Fruit fly (Drosophila melanogaster) whole organism, embryonic: ENCODE results near the gene CG33631.

Source experiments
- Atf3 ChIP-seq: fragments of 200-800 bp; sonication (Bioruptor generic); optimal IDR thresholded peaks from 3 replicates; lab custom pipeline; 2016; ENCODE audit warnings: missing biosample characterization, missing genetic modification characterization
- CG10209 ChIP-seq: fragments of 200-800 bp; sonication (Bioruptor generic); optimal IDR thresholded peaks from 3 replicates; lab custom pipeline; 2017; ENCODE audit warnings: missing biosample characterization, mild to moderate bottlenecking, missing genetic modification characterization, missing genetic modification reagents
- CG10267 ChIP-seq: fragments of 200-800 bp; sonication (Bioruptor generic); optimal IDR thresholded peaks from 2 replicates; lab custom pipeline; 2018; ENCODE audit warnings: missing biosample characterization, mild to moderate bottlenecking, missing genetic modification characterization, moderate library complexity
- CG10565 ChIP-seq: fragments of 200-800 bp; sonication (Bioruptor generic); optimal IDR thresholded peaks from 3 replicates; lab custom pipeline; 2016; ENCODE audit warnings: missing biosample characterization, mild to moderate bottlenecking, missing genetic modification characterization
- CG10959 ChIP-seq: fragments of 200-800 bp; sonication (Bioruptor generic); IDR thresholded peaks from 2 replicates; pipeline ENCODE4 v1.3.6; 2022; ENCODE audit warnings: missing biosample characterization, missing genetic modification characterization
- CG11504 ChIP-seq: fragments of 200-800 bp; sonication (Bioruptor generic); optimal IDR thresholded peaks from 3 replicates; lab custom pipeline; 2019; ENCODE audit warnings: missing biosample characterization, mild to moderate bottlenecking, missing genetic modification characterization, moderate library complexity
- CG11560 ChIP-seq: fragments of 200-800 bp; sonication (Bioruptor generic); IDR thresholded peaks from 3 replicates; pipeline ENCODE4 v1.3.6; 2022; ENCODE audit warnings: missing biosample characterization, missing genetic modification characterization
- CG13775 ChIP-seq: fragments of 200-800 bp; sonication (Bioruptor generic); optimal IDR thresholded peaks from 3 replicates; lab custom pipeline; 2017; ENCODE audit warnings: missing biosample characterization, mild to moderate bottlenecking, missing genetic modification characterization
- CG17186 ChIP-seq: fragments of 200-800 bp; sonication (Bioruptor generic); optimal IDR thresholded peaks from 3 replicates; lab custom pipeline; 2017; ENCODE audit warnings: missing biosample characterization, missing genetic modification reagents, missing genetic modification characterization
- CG17328 ChIP-seq: fragments of 200-800 bp; sonication (Bioruptor generic); IDR thresholded peaks from 2 replicates; pipeline ENCODE4 v1.3.6; 2022; ENCODE audit warnings: missing biosample characterization, missing genetic modification characterization
- CG18476 ChIP-seq: fragments of 200-800 bp; sonication (Bioruptor generic); optimal IDR thresholded peaks from 2 replicates; lab custom pipeline; 2016; ENCODE audit warnings: missing biosample characterization, mild to moderate bottlenecking, missing genetic modification characterization
- CG31224 ChIP-seq: fragments of 200-800 bp; sonication (Bioruptor generic); IDR thresholded peaks from 2 replicates; pipeline ENCODE4 v1.3.6; 2022; ENCODE audit warnings: missing biosample characterization, missing genetic modification characterization
- CG3281 ChIP-seq: fragments of 200-800 bp; sonication (Bioruptor generic); optimal IDR thresholded peaks from 3 replicates; lab custom pipeline; 2017; ENCODE audit warnings: missing biosample characterization, mild to moderate bottlenecking, missing genetic modification characterization
- CG33213 ChIP-seq: fragments of 200-800 bp; sonication (Bioruptor generic); optimal IDR thresholded peaks from 3 replicates; lab custom pipeline; 2016; ENCODE audit warnings: missing biosample characterization, missing genetic modification characterization
- CG34224 ChIP-seq: fragments of 200-800 bp; sonication (Bioruptor generic); IDR thresholded peaks from 3 replicates; pipeline ENCODE4 v1.3.6; 2022; ENCODE audit warnings: missing biosample characterization, missing genetic modification characterization; ENCODE audit not compliant: partially characterized antibody
- CG4617 ChIP-seq: fragments of 200-800 bp; sonication (Bioruptor generic); optimal IDR thresholded peaks from 3 replicates; lab custom pipeline; 2016; ENCODE audit warnings: missing biosample characterization, missing genetic modification characterization, borderline replicate concordance
- CG6683 ChIP-seq: fragments of 200-800 bp; sonication (Bioruptor generic); optimal IDR thresholded peaks from 2 replicates; lab custom pipeline; 2017; ENCODE audit warnings: missing biosample characterization, mild to moderate bottlenecking, missing genetic modification characterization, missing genetic modification reagents
- CG7839 ChIP-seq: fragments of 200-800 bp; sonication (Bioruptor generic); optimal IDR thresholded peaks from 3 replicates; lab custom pipeline; 2018; ENCODE audit warnings: missing biosample characterization, mild to moderate bottlenecking, missing genetic modification characterization, moderate library complexity
- CG9797 ChIP-seq: fragments of 200-800 bp; sonication (Bioruptor generic); optimal IDR thresholded peaks from 3 replicates; lab custom pipeline; 2018; ENCODE audit warnings: missing biosample characterization, mild to moderate bottlenecking, missing genetic modification characterization
- CkIIα-i1 ChIP-seq: fragments of 200-800 bp; sonication (Bioruptor generic); IDR thresholded peaks from 2 replicates; pipeline ENCODE4 v1.3.6; 2022; ENCODE audit warnings: missing biosample characterization, missing genetic modification characterization
- CoRest ChIP-seq: fragments of 200-800 bp; sonication (Bioruptor generic); optimal IDR thresholded peaks from 3 replicates; lab custom pipeline; 2018; ENCODE audit warnings: missing biosample characterization, mild to moderate bottlenecking, missing genetic modification characterization, moderate library complexity
- Dip2 ChIP-seq: fragments of 200-800 bp; sonication (Bioruptor generic); IDR thresholded peaks from 2 replicates; pipeline ENCODE4 v1.3.6; 2022; ENCODE audit warnings: missing biosample characterization, missing genetic modification characterization
- Doc3 ChIP-seq: fragments of 200-800 bp; sonication (Bioruptor generic); IDR thresholded peaks from 3 replicates; pipeline ENCODE4 v1.3.6; 2022; ENCODE audit warnings: missing biosample characterization, missing genetic modification characterization; ENCODE audit not compliant: partially characterized antibody
- Fer1 ChIP-seq: fragments of 200-800 bp; sonication (Bioruptor generic); optimal IDR thresholded peaks from 2 replicates; lab custom pipeline; 2017; ENCODE audit warnings: missing biosample characterization, mild to moderate bottlenecking, missing genetic modification characterization
- HLH3B ChIP-seq: fragments of 200-800 bp; sonication (Bioruptor generic); IDR thresholded peaks from 2 replicates; pipeline ENCODE4 v1.3.6; 2022; ENCODE audit warnings: missing biosample characterization, missing genetic modification characterization
- Hmx ChIP-seq: fragments of 200-800 bp; sonication (Bioruptor generic); optimal IDR thresholded peaks from 2 replicates; lab custom pipeline; 2016; ENCODE audit warnings: missing biosample characterization, missing genetic modification characterization
- Meics ChIP-seq: fragments of 200-800 bp; sonication (Bioruptor generic); optimal IDR thresholded peaks from 2 replicates; lab custom pipeline; 2017; ENCODE audit warnings: missing biosample characterization, mild to moderate bottlenecking, missing genetic modification characterization
- Nf-YB ChIP-seq: fragments of 200-800 bp; sonication (Bioruptor generic); optimal IDR thresholded peaks from 3 replicates; lab custom pipeline; 2019; ENCODE audit warnings: missing biosample characterization, mild to moderate bottlenecking, missing genetic modification characterization, moderate library complexity
- Tbp ChIP-seq: fragments of >200 bp; optimal IDR thresholded peaks from 2 replicates; lab custom pipeline; 2018; ENCODE audit warnings: missing biosample characterization, missing genetic modification characterization
- ab ChIP-seq: fragments of 200-800 bp; sonication (Bioruptor generic); optimal IDR thresholded peaks from 2 replicates; lab custom pipeline; 2016; ENCODE audit warnings: missing biosample characterization, missing genetic modification characterization
- abd-A ChIP-seq: fragments of 200-800 bp; sonication (Bioruptor generic); optimal IDR thresholded peaks from 3 replicates; lab custom pipeline; 2019; ENCODE audit warnings: missing biosample characterization, mild to moderate bottlenecking, missing genetic modification characterization, moderate library complexity
- amos ChIP-seq: fragments of 200-800 bp; sonication (Bioruptor generic); IDR thresholded peaks from 2 replicates; pipeline ENCODE4 v1.3.6; 2022; ENCODE audit warnings: missing biosample characterization, missing genetic modification characterization; ENCODE audit not compliant: partially characterized antibody
- bigmax ChIP-seq: fragments of 200-800 bp; sonication (Bioruptor generic); optimal IDR thresholded peaks from 2 replicates; lab custom pipeline; 2018; ENCODE audit warnings: missing biosample characterization, mild to moderate bottlenecking, missing genetic modification characterization
- btn ChIP-seq: fragments of 200-800 bp; sonication (Bioruptor generic); optimal IDR thresholded peaks from 2 replicates; lab custom pipeline; 2016; ENCODE audit warnings: missing biosample characterization, missing genetic modification characterization
- caup ChIP-seq: fragments of 200-800 bp; sonication (Bioruptor generic); optimal IDR thresholded peaks from 3 replicates; lab custom pipeline; 2017; ENCODE audit warnings: missing biosample characterization, mild to moderate bottlenecking, missing genetic modification characterization, moderate library complexity; ENCODE audit not compliant: severe bottlenecking
- eyg ChIP-seq: fragments of 200-800 bp; sonication (Bioruptor generic); optimal IDR thresholded peaks from 3 replicates; lab custom pipeline; 2016; ENCODE audit warnings: missing biosample characterization, missing genetic modification characterization
- gsb ChIP-seq: fragments of 200-800 bp; sonication (Bioruptor generic); IDR thresholded peaks from 2 replicates; pipeline ENCODE4 v1.3.6; 2022; ENCODE audit warnings: missing biosample characterization, missing genetic modification characterization
- gsb-n ChIP-seq: fragments of 200-800 bp; sonication (Bioruptor generic); optimal IDR thresholded peaks from 3 replicates; lab custom pipeline; 2018; ENCODE audit warnings: missing biosample characterization, mild to moderate bottlenecking, missing genetic modification characterization
- gt ChIP-seq: fragments of 200-800 bp; sonication (Bioruptor generic); IDR thresholded peaks from 2 replicates; pipeline ENCODE4 v1.3.6; 2022; ENCODE audit warnings: missing biosample characterization, missing genetic modification characterization
- hkb ChIP-seq, 2 experiments: fragments of 200-800 bp in 1 of 2; fragments of >200 bp in 1 of 2; sonication (Bioruptor generic) in 1 of 2; IDR thresholded peaks in 1 of 2; optimal IDR thresholded peaks in 1 of 2; 2 replicates each; pipeline versions ENCODE4 v1.3.6 to Lab custom; 2017 to 2022; ENCODE audit warnings: missing biosample characterization in 1 of 2, missing genetic modification characterization in 1 of 2
- lov ChIP-seq, 2 experiments: fragments of 200-800 bp in 1 of 2; fragments of >200 bp in 1 of 2; sonication (Bioruptor generic) in 1 of 2; IDR thresholded peaks in 1 of 2; optimal IDR thresholded peaks in 1 of 2; 2 replicates in 1 of 2; 3 replicates in 1 of 2; pipeline versions ENCODE4 v1.3.6 to Lab custom; 2017 to 2022; ENCODE audit warnings: missing biosample characterization in 1 of 2, missing genetic modification characterization in 1 of 2
- pho ChIP-seq: fragments of 200-800 bp; sonication (Bioruptor generic); optimal IDR thresholded peaks from 2 replicates; lab custom pipeline; 2016; ENCODE audit warnings: missing biosample characterization, missing genetic modification characterization
- schlank ChIP-seq: fragments of 200-800 bp; sonication (Bioruptor generic); optimal IDR thresholded peaks from 2 replicates; lab custom pipeline; 2018; ENCODE audit warnings: missing biosample characterization, mild to moderate bottlenecking, missing genetic modification characterization
- sim ChIP-seq: fragments of 200-800 bp; sonication (Bioruptor generic); IDR thresholded peaks from 2 replicates; pipeline ENCODE4 v1.3.6; 2022; ENCODE audit warnings: missing biosample characterization, missing genetic modification characterization
- sqz ChIP-seq: fragments of 200-800 bp; sonication (Bioruptor generic); optimal IDR thresholded peaks from 3 replicates; lab custom pipeline; 2018; ENCODE audit warnings: missing biosample characterization, mild to moderate bottlenecking, missing genetic modification characterization
- sr ChIP-seq: fragments of 200-800 bp; sonication (Bioruptor generic); IDR thresholded peaks from 3 replicates; pipeline ENCODE4 v1.3.6; 2022; ENCODE audit warnings: missing biosample characterization, missing genetic modification characterization
- tap ChIP-seq: fragments of 200-800 bp; optimal IDR thresholded peaks from 3 replicates; lab custom pipeline; 2019; ENCODE audit warnings: missing biosample characterization, mild to moderate bottlenecking, missing genetic modification characterization, moderate library complexity
- trem ChIP-seq: fragments of 200-800 bp; optimal IDR thresholded peaks from 3 replicates; lab custom pipeline; 2019; ENCODE audit warnings: missing biosample characterization, mild to moderate bottlenecking, missing genetic modification characterization, moderate library complexity
- zfh2 ChIP-seq: fragments of 200-800 bp; sonication (Bioruptor generic); optimal IDR thresholded peaks from 2 replicates; lab custom pipeline; 2016; ENCODE audit warnings: missing biosample characterization, missing genetic modification characterization

The CG33631 gene

dm6 chr3R:10048842-10049527 lies 14.8 kb upstream of the CG33631 start, which contains the start of gene ohgt (continued):
- TF ChIP-seq tap (no peak), CG10267 (tag; lab: Kevin White, UChicago) (peak; percentile 74), Dip2 (GFP tag; lab: Robert Waterston, UW) (no peak), eyg (GFP tag; lab: Kevin White, UChicago) (no peak), CG17328 (GFP tag; lab: Robert Waterston, UW) (no peak), trem (peak; percentile 28), CG34224 (GFP tag; lab: Robert Waterston, UW) (peak; percentile 33; the same call in 2 of the 3 replicates), CG3281 (GFP tag; lab: Kevin White, UChicago) (peak; percentile 32), gsb (GFP tag; lab: Robert Waterston, UW) (no peak), abd-A (no peak), pho (GFP tag; lab: Kevin White, UChicago) (peak; percentile 14), zfh2 (GFP tag; lab: Kevin White, UChicago) (no peak), CoRest (tag; lab: Kevin White, UChicago) (peak; percentile 47), CG10209 (GFP tag; lab: Kevin White, UChicago) (no peak), CG7839 (peak; percentile 28), CG17186 (GFP tag; lab: Kevin White, UChicago) (no peak), Tbp (GFP tag; lab: Kevin White, UChicago) (no peak), HLH3B (GFP tag; lab: Robert Waterston, UW) (no peak), amos (GFP tag; lab: Robert Waterston, UW) (peak; percentile 29; the same call in 1 of the 2 replicates), hkb (optimal IDR thresholded peaks at IDR 0.05; lab: Kevin White, UChicago) (no peak), hkb (GFP tag; IDR thresholded peaks at IDR 0.05; lab: Robert Waterston, UW) (no peak), CG31224 (no peak), Fer1 (GFP tag; lab: Kevin White, UChicago) (no peak), sim (GFP tag; lab: Robert Waterston, UW) (no peak), gsb-n (no peak), CkIIα-i1 (no peak), sr (no peak), gt (GFP tag; lab: Robert Waterston, UW) (no peak), bigmax (GFP tag; lab: Kevin White, UChicago) (no peak), schlank (tag; lab: Kevin White, UChicago) (no peak), btn (no peak), ab (GFP tag; lab: Kevin White, UChicago) (no peak), CG4617 (peak; percentile 63), CG11504 (peak; percentile 50), Meics (peak; percentile 5), caup (no peak), CG11560 (no peak), sqz (GFP tag; lab: Kevin White, UChicago) (no peak), CG10565 (GFP tag; lab: Kevin White, UChicago) (no peak), Hmx (GFP tag; lab: Kevin White, UChicago) (no peak), CG9797 (GFP tag; lab: Kevin White, UChicago) (no peak), CG18476 (GFP tag; lab: Kevin White, UChicago) (peak; percentile 27), CG6683 (GFP tag; lab: Kevin White, UChicago) (no peak), CG13775 (GFP tag; lab: Kevin White, UChicago) (no peak), CG10959 (GFP tag; lab: Robert Waterston, UW) (no peak), Doc3 (GFP tag; lab: Robert Waterston, UW) (no peak), CG33213 (GFP tag; lab: Kevin White, UChicago) (no peak), Nf-YB (GFP tag; lab: Kevin White, UChicago) (no peak), lov (optimal IDR thresholded peaks at IDR 0.05; lab: Kevin White, UChicago) (no peak), lov (GFP tag; IDR thresholded peaks at IDR 0.05; lab: Robert Waterston, UW) (no peak), Atf3 (GFP tag; lab: Kevin White, UChicago) (no peak)
